Fruit fly (Drosophila melanogaster): ENCODE measurements around the gene PVRAP.

DNA sequence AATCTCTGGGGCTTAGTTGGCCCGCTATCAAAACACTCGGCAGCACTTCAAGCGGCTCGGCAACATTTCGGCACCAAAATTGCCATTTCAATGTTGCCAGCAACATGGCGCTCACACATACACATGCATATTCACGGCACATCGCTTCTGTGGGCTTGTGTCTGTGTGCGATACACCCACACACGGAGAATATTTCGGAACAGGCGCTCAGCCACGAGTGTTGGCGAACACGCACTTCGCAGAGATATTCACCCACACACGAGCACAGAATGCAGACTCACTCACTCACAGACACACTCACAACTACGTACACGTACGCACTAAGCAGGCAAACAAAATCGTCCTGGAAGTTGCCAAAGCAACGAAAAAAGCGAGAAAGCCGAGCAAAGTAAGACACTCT, 3.9 kb downstream of the PVRAP start:
- TF ChIP-seq CG8478 (optimal IDR thresholded peaks at IDR 0.05) (no peak), CTCF (optimal IDR thresholded peaks at IDR 0.05) (no peak)
